Worm (Caenorhabditis elegans) whole organism, late embryonic: ENCODE data around the gene ncl-1.

Experiments used
- C38D4.7 ChIP-seq: fragments of 200-800 bp; sonication (Bioruptor generic); optimal IDR thresholded peaks from 2 replicates; lab custom pipeline; 2018; ENCODE audit warnings: mild to moderate bottlenecking, missing genetic modification characterization, moderate library complexity, missing compliant biosample characterization
- F13H6.1 ChIP-seq: sonication (generic microtip); optimal IDR thresholded peaks from 2 replicates; lab custom pipeline; 2016; ENCODE audit warnings: missing genetic modification characterization, missing compliant biosample characterization
- K02D7.2 ChIP-seq: sonication (generic microtip); optimal IDR thresholded peaks from 2 replicates; lab custom pipeline; 2017; ENCODE audit warnings: mild to moderate bottlenecking, missing genetic modification characterization, missing compliant biosample characterization
- Y22D7AL.16 ChIP-seq: sonication (generic microtip); optimal IDR thresholded peaks from 2 replicates; lab custom pipeline; 2016; ENCODE audit warnings: missing genetic modification characterization, missing compliant biosample characterization
- ceh-22 ChIP-seq: sonication (generic microtip); optimal IDR thresholded peaks from 2 replicates; lab custom pipeline; 2017; ENCODE audit warnings: missing biosample characterization, missing genetic modification characterization
- ceh-31 ChIP-seq: sonication (generic microtip); optimal IDR thresholded peaks from 2 replicates; lab custom pipeline; 2016; ENCODE audit warnings: missing genetic modification characterization, missing compliant biosample characterization
- elt-2 ChIP-seq: sonication (generic microtip); optimal IDR thresholded peaks from 2 replicates; lab custom pipeline; 2016; ENCODE audit warnings: missing genetic modification reagents, missing genetic modification characterization, missing compliant biosample characterization
- fax-1 ChIP-seq: sonication (generic microtip); optimal IDR thresholded peaks from 2 replicates; lab custom pipeline; 2016; ENCODE audit warnings: missing genotype, missing genetic modification characterization, missing compliant biosample characterization
- hlh-6 ChIP-seq: sonication (generic microtip); optimal IDR thresholded peaks from 2 replicates; lab custom pipeline; 2016; ENCODE audit warnings: missing genotype, missing genetic modification characterization, missing compliant biosample characterization
- nhr-232 ChIP-seq: sonication (generic microtip); optimal IDR thresholded peaks from 2 replicates; lab custom pipeline; 2016; ENCODE audit warnings: missing genetic modification characterization, missing compliant biosample characterization
- pag-3 ChIP-seq: sonication (generic microtip); optimal IDR thresholded peaks from 2 replicates; lab custom pipeline; 2016; ENCODE audit warnings: missing compliant biosample characterization, missing genetic modification characterization, borderline replicate concordance
- rnt-1 ChIP-seq: sonication (generic microtip); optimal IDR thresholded peaks from 2 replicates; lab custom pipeline; 2016; ENCODE audit warnings: missing genetic modification characterization, missing compliant biosample characterization
- ztf-16 ChIP-seq: sonication (generic microtip); optimal IDR thresholded peaks from 2 replicates; lab custom pipeline; 2017; ENCODE audit warnings: missing genetic modification characterization, missing compliant biosample characterization

ce11 chrIII:7731085-7731484 lies 11.6 kb downstream of the ncl-1 start:
- no peak for TF ChIP-seq K02D7.2
- TF ChIP-seq ceh-22 (tag; lab: Kevin White, UChicago): no peak
- TF ChIP-seq fax-1 (tag; lab: Kevin White, UChicago): no peak
- no peak for TF ChIP-seq rnt-1 (tag; lab: Kevin White, UChicago)
- TF ChIP-seq F13H6.1: no peak
- TF ChIP-seq elt-2 (tag; lab: Kevin White, UChicago): no peak
- TF ChIP-seq nhr-232 (tag; lab: Kevin White, UChicago): no peak
- TF ChIP-seq C38D4.7 (GFP tag; lab: Kevin White, UChicago): no peak
- TF ChIP-seq hlh-6 (tag; lab: Kevin White, UChicago): no peak
- no peak for TF ChIP-seq ceh-31
- TF ChIP-seq Y22D7AL.16 (tag; lab: Kevin White, UChicago): no peak
- TF ChIP-seq pag-3 (tag; lab: Kevin White, UChicago): no peak
- no peak for TF ChIP-seq ztf-16 (tag; lab: Kevin White, UChicago)
